Worm (Caenorhabditis elegans): ENCODE data around the gene clk-1.

Gene clk-1

ce11 chrIII:5294867-5295266 is 17.2 kb downstream of the clk-1 start (continued):
- TF ChIP-seq sptf-2 (GFP tag; optimal IDR thresholded peaks at IDR 0.05) (peak; percentile 34), C06A6.2 (GFP tag; conservative IDR thresholded peaks at IDR 0.05) (0 out of 2 replicates have a peak, but pooled peaks have one; percentile 39), aptf-3 (GFP tag; IDR thresholded peaks at IDR 0.05) (no peak), ceh-40 (GFP tag; IDR thresholded peaks at IDR 0.05) (peak; percentile 87), F55B11.4 (tag; optimal IDR thresholded peaks at IDR 0.05; ENCODE audit: borderline replicate concordance, insufficient read depth) (no peak), snpc-3.4 (tag; optimal IDR thresholded peaks at IDR 0.05) (peak; percentile 58), somi-1 (GFP tag; optimal IDR thresholded peaks at IDR 0.05) (peak; percentile 80), him-1 (tag; optimal IDR thresholded peaks at IDR 0.05) (peak; percentile 70), lin-40 (tag; optimal IDR thresholded peaks at IDR 0.05) (peak; percentile 38), cebp-2 (GFP tag; IDR thresholded peaks at IDR 0.05) (0 out of 2 replicates have a peak, but pooled peaks have one; percentile 79), F22D6.2 (tag; optimal IDR thresholded peaks at IDR 0.05) (no peak), aptf-2 (GFP tag; conservative IDR thresholded peaks at IDR 0.05) (no peak), snpc-1.1 (tag; optimal IDR thresholded peaks at IDR 0.05; ENCODE audit: insufficient read depth) (peak; percentile 24), hsf-1 (GFP tag; IDR thresholded peaks at IDR 0.05) (no peak), Y67H2A.10 (GFP tag; conservative IDR thresholded peaks at IDR 0.05) (no peak), unc-130 (GFP tag; optimal IDR thresholded peaks at IDR 0.05) (peak; percentile 47), ceh-27 (GFP tag; optimal IDR thresholded peaks at IDR 0.05) (peak; percentile 73), ztf-26 (tag; optimal IDR thresholded peaks at IDR 0.05) (peak; percentile 49), zim-3 (tag; optimal IDR thresholded peaks at IDR 0.05) (peak; percentile 83), lin-26 (GFP tag; IDR thresholded peaks at IDR 0.05) (peak; percentile 94), lir-1 (GFP tag; conservative IDR thresholded peaks at IDR 0.05) (peak; percentile 50; the same call in 1 of the 2 replicates), ceh-100 (GFP tag; IDR thresholded peaks at IDR 0.05) (peak; percentile 66), madf-3 (GFP tag; IDR thresholded peaks at IDR 0.05) (no peak), attf-5 (GFP tag; optimal IDR thresholded peaks at IDR 0.05) (peak; percentile 65), lsy-27 (tag; optimal IDR thresholded peaks at IDR 0.05; ENCODE audit: borderline replicate concordance, insufficient read depth) (no peak), zfh-2 (GFP tag; conservative IDR thresholded peaks at IDR 0.05) (no peak), B0035.1 (tag; optimal IDR thresholded peaks at IDR 0.05) (peak; percentile 45), unc-62 (GFP tag; optimal IDR thresholded peaks at IDR 0.05) (no peak), F52B5.7 (tag; optimal IDR thresholded peaks at IDR 0.05) (peak; percentile 82), ztf-6 (GFP tag; IDR thresholded peaks at IDR 0.05) (no peak), B0261.1 (tag; optimal IDR thresholded peaks at IDR 0.05) (peak; percentile 96), egl-18 (GFP tag; IDR thresholded peaks at IDR 0.05) (0 out of 2 replicates have a peak, but pooled peaks have one; percentile 67), rcor-1 (GFP tag; IDR thresholded peaks at IDR 0.05) (peak; percentile 53), nhr-179 (tag; optimal IDR thresholded peaks at IDR 0.05) (peak; percentile 5), tbp1 (GFP tag; optimal IDR thresholded peaks at IDR 0.05) (peak; percentile 99), F57A8.1 (GFP tag; optimal IDR thresholded peaks at IDR 0.05) (peak; percentile 39), F37B4.10 (GFP tag; IDR thresholded peaks at IDR 0.05) (no peak), let-526 (GFP tag; IDR thresholded peaks at IDR 0.05) (peak; percentile 43; the same call in 1 of the 2 replicates)

ce11 chrIII:5301786-5302268 is 24.1 kb downstream of the clk-1 start, which contains the start of the genes T15B12.2 and F52C9.5:
Gene T15B12.2 (minus strand): TSS chrIII:5301886.
Gene F52C9.5 (plus strand): TSS chrIII:5302218.
- TF ChIP-seq ceh-40 (GFP tag; IDR thresholded peaks at IDR 0.05): no peak
- no peak for TF ChIP-seq let-526 (GFP tag; IDR thresholded peaks at IDR 0.05)
- TF ChIP-seq tlf-1 (GFP tag; optimal IDR thresholded peaks at IDR 0.05): no peak
- no peak for TF ChIP-seq D2030.7 (GFP tag; IDR thresholded peaks at IDR 0.05)

Data from whole organism, young adult.